Worm (Caenorhabditis elegans) whole organism, young adult: ENCODE results near the gene dsb-3.
A peak's percentile ranks its signal among the peaks of the same experiment; 100 is the strongest.

Experiments
- B0019.2 ChIP-seq: fragments of 200-800 bp; sonication (Bioruptor generic); conservative IDR thresholded peaks from 2 replicates; pipeline ENCODE4 v1.3.6; 2022; ENCODE audit warnings: missing genetic modification reagents, missing genetic modification characterization, missing compliant biosample characterization
- C06A6.2 ChIP-seq: fragments of 200-800 bp; sonication (Bioruptor generic); conservative IDR thresholded peaks from 2 replicates; pipeline ENCODE4 v1.3.6; 2022; ENCODE audit warnings: missing genetic modification characterization, missing compliant biosample characterization
- F23B12.7 ChIP-seq: sonication (generic microtip); optimal IDR thresholded peaks from 2 replicates; lab custom pipeline; 2017; ENCODE audit warnings: missing genetic modification characterization, mild to moderate bottlenecking, missing compliant biosample characterization, antibody characterized with exemption, moderate library complexity; ENCODE audit not compliant: insufficient read depth
- F33H1.4 ChIP-seq: fragments of 200-800 bp; sonication (Bioruptor generic); IDR thresholded peaks from 2 replicates; pipeline ENCODE4 v1.3.6; 2022; ENCODE audit warnings: missing genetic modification reagents, missing genetic modification characterization, missing compliant biosample characterization
- F57C9.4 ChIP-seq: sonication (generic microtip); optimal IDR thresholded peaks from 2 replicates; lab custom pipeline; 2017; ENCODE audit warnings: mild to moderate bottlenecking, missing genetic modification characterization, missing compliant biosample characterization
- K11D2.4 ChIP-seq: fragments of 200-800 bp; sonication (Bioruptor generic); IDR thresholded peaks from 2 replicates; pipeline ENCODE4 v1.3.6; 2022; ENCODE audit warnings: missing genetic modification reagents, missing genetic modification characterization, missing compliant biosample characterization
- T07F8.4 ChIP-seq: sonication (generic microtip); optimal IDR thresholded peaks from 2 replicates; lab custom pipeline; 2016; ENCODE audit warnings: mild to moderate bottlenecking, missing genetic modification characterization, moderate library complexity, missing compliant biosample characterization
- Y79H2A.3 ChIP-seq: fragments of 200-800 bp; sonication (Bioruptor generic); conservative IDR thresholded peaks from 2 replicates; pipeline ENCODE4 v1.3.6; 2022; ENCODE audit warnings: missing genetic modification reagents, missing genetic modification characterization, missing compliant biosample characterization
- ama-1 ChIP-seq, 3 experiments: fragments of 150-350 bp in 1 of 3; sonication (generic microtip) in 2 of 3; optimal IDR thresholded peaks; 2 replicates each; lab custom pipeline; 2014 to 2018; ENCODE audit warnings: missing biosample characterization in 2 of 3, missing genetic modification characterization in 2 of 3, missing genetic modification reagents in 2 of 3
- attf-3 ChIP-seq: fragments of 200-800 bp; sonication (Bioruptor generic); conservative IDR thresholded peaks from 2 replicates; pipeline ENCODE4 v1.3.6; 2022; ENCODE audit warnings: missing genetic modification reagents, missing genetic modification characterization, missing compliant biosample characterization
- attf-5 ChIP-seq: fragments of 200-800 bp; sonication (Bioruptor generic); optimal IDR thresholded peaks from 2 replicates; lab custom pipeline; 2018; ENCODE audit warnings: mild to moderate bottlenecking, missing genetic modification characterization, missing compliant biosample characterization
- ccch-3 ChIP-seq: fragments of 200-800 bp; sonication (Bioruptor generic); optimal IDR thresholded peaks from 2 replicates; lab custom pipeline; 2018; ENCODE audit warnings: mild to moderate bottlenecking, missing genetic modification characterization, missing compliant biosample characterization
- cebp-2 ChIP-seq: fragments of 200-800 bp; sonication (Bioruptor generic); IDR thresholded peaks from 2 replicates; pipeline ENCODE4 v1.3.6; 2022; ENCODE audit warnings: missing genetic modification characterization, missing compliant biosample characterization
- ceh-40 ChIP-seq: fragments of 200-800 bp; sonication (Bioruptor generic); IDR thresholded peaks from 2 replicates; pipeline ENCODE4 v1.3.6; 2022; ENCODE audit warnings: missing genetic modification characterization, missing compliant biosample characterization
- ceh-58 ChIP-seq: fragments of 200-800 bp; sonication (Bioruptor generic); IDR thresholded peaks from 2 replicates; pipeline ENCODE4 v1.3.6; 2022; ENCODE audit warnings: missing genetic modification characterization, missing compliant biosample characterization
- ceh-79 ChIP-seq: sonication (generic microtip); optimal IDR thresholded peaks from 2 replicates; lab custom pipeline; 2017; ENCODE audit warnings: mild to moderate bottlenecking, missing genetic modification characterization, missing compliant biosample characterization
- egl-18 ChIP-seq: fragments of 200-800 bp; sonication (Bioruptor generic); IDR thresholded peaks from 2 replicates; pipeline ENCODE4 v1.3.6; 2022; ENCODE audit warnings: missing genetic modification reagents, missing genetic modification characterization, missing compliant biosample characterization
- egl-44 ChIP-seq: fragments of 200-800 bp; sonication (Bioruptor generic); IDR thresholded peaks from 2 replicates; pipeline ENCODE4 v1.3.6; 2022; ENCODE audit warnings: missing genetic modification reagents, missing genetic modification characterization, missing compliant biosample characterization
- egrh-3 ChIP-seq: fragments of 200-800 bp; sonication (Bioruptor generic); IDR thresholded peaks from 2 replicates; pipeline ENCODE4 v1.3.6; 2022; ENCODE audit warnings: missing genetic modification reagents, missing genetic modification characterization, missing compliant biosample characterization
- lsy-27 ChIP-seq: sonication (generic microtip); optimal IDR thresholded peaks from 2 replicates; lab custom pipeline; 2017; ENCODE audit warnings: missing genetic modification characterization, mild to moderate bottlenecking, missing compliant biosample characterization, antibody characterized with exemption, missing genotype, borderline replicate concordance; ENCODE audit not compliant: insufficient read depth
- madf-10 ChIP-seq: sonication (generic microtip); optimal IDR thresholded peaks from 2 replicates; lab custom pipeline; 2016; ENCODE audit warnings: mild to moderate bottlenecking, missing genetic modification characterization, missing compliant biosample characterization
- madf-8 ChIP-seq: fragments of 200-800 bp; sonication (Bioruptor generic); conservative IDR thresholded peaks from 2 replicates; pipeline ENCODE4 v1.3.6; 2022; ENCODE audit warnings: missing genetic modification reagents, missing genetic modification characterization, missing compliant biosample characterization
- nfya-1 ChIP-seq: sonication (generic microtip); optimal IDR thresholded peaks from 2 replicates; lab custom pipeline; 2017; ENCODE audit warnings: antibody characterized with exemption, missing compliant biosample characterization, missing genetic modification characterization, borderline replicate concordance; ENCODE audit not compliant: insufficient read depth
- nfya-2 ChIP-seq: fragments of 200-800 bp; sonication (Bioruptor generic); IDR thresholded peaks from 2 replicates; pipeline ENCODE4 v1.3.6; 2022; ENCODE audit warnings: missing genetic modification reagents, missing genetic modification characterization, missing compliant biosample characterization
- nhr-120 ChIP-seq: fragments of 200-800 bp; sonication (Bioruptor generic); IDR thresholded peaks from 2 replicates; pipeline ENCODE4 v1.3.6; 2022; ENCODE audit warnings: missing genetic modification characterization, missing compliant biosample characterization
- snpc-1.1 ChIP-seq: sonication (generic microtip); optimal IDR thresholded peaks from 2 replicates; lab custom pipeline; 2017; ENCODE audit warnings: missing genetic modification characterization, mild to moderate bottlenecking, missing compliant biosample characterization, antibody characterized with exemption, moderate library complexity, missing genotype, missing genetic modification reagents; ENCODE audit not compliant: insufficient read depth
- sptf-2 ChIP-seq: fragments of 200-800 bp; sonication (Bioruptor generic); optimal IDR thresholded peaks from 2 replicates; lab custom pipeline; 2018; ENCODE audit warnings: mild to moderate bottlenecking, missing genetic modification characterization, missing compliant biosample characterization
- tbx-9 ChIP-seq: sonication (generic microtip); optimal IDR thresholded peaks from 2 replicates; lab custom pipeline; 2016; ENCODE audit warnings: borderline replicate concordance, missing genetic modification characterization, inconsistent platforms, missing compliant biosample characterization
- xnd-1 ChIP-seq: sonication (generic microtip); optimal IDR thresholded peaks from 2 replicates; lab custom pipeline; 2016; ENCODE audit warnings: missing genotype, missing genetic modification reagents, missing genetic modification characterization, missing compliant biosample characterization
- zfh-2 ChIP-seq: fragments of 200-800 bp; sonication (Bioruptor generic); conservative IDR thresholded peaks from 2 replicates; pipeline ENCODE4 v1.3.6; 2022; ENCODE audit warnings: missing genetic modification reagents, missing genetic modification characterization, missing compliant biosample characterization
- ztf-26 ChIP-seq: sonication (generic microtip); optimal IDR thresholded peaks from 2 replicates; lab custom pipeline; 2017; ENCODE audit warnings: missing genetic modification characterization, missing compliant biosample characterization
- ztf-6 ChIP-seq: fragments of 200-800 bp; sonication (Bioruptor generic); IDR thresholded peaks from 2 replicates; pipeline ENCODE4 v1.3.6; 2022; ENCODE audit warnings: missing genetic modification reagents, missing genetic modification characterization, missing compliant biosample characterization

Gene dsb-3

ce11 chrIV:7764319-7764718 is 4.9 kb upstream of the dsb-3 start (continued):
- TF ChIP-seq K11D2.4 (GFP tag; lab: Robert Waterston, UW) (no peak), madf-8 (GFP tag; lab: Robert Waterston, UW) (peak; percentile 58), sptf-2 (GFP tag; lab: Kevin White, UChicago) (no peak), nfya-2 (no peak), lsy-27 (tag; lab: Kevin White, UChicago) (no peak), T07F8.4 (tag; lab: Kevin White, UChicago) (no peak), attf-5 (no peak)

- no peak for TF ChIP-seq C06A6.2
- TF ChIP-seq egl-44: no peak
- no peak for TF ChIP-seq nfya-1 (tag; lab: Kevin White, UChicago)
Measured at ce11 chrIV:7763748-7764147, 4.3 kb upstream of the dsb-3 start, which contains the start of the genes C46A5.6 and C46A5.1. C46A5.6 (minus strand) TSS chrIV:7763848. C46A5.1 (plus strand) TSS chrIV:7763931.

DNA sequence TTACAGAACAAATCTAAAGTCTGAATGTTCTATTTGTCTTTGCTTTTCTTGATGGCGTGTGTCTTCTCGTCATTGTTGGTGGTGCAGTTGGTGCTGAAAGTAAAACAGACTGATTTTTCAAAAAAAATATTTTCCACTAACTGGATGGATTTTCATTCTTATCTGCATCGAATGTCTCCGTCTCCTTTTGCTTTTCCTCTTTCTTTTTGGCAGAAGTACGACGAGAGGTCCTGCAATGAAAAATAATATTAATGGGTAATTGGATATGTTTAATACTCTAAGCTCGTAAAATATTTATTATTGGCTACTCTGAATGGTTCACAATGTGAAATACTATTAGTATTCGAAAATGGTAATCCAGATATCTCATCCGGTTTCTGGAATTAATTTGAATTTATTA is 690 bp upstream of the dsb-3 start, which contains the start of gene del-7:
Gene del-7 (plus strand): TSS at position 301 of the 400 bp plus-strand sequence.
- TF ChIP-seq B0019.2 (GFP tag; lab: Robert Waterston, UW): no peak
- TF ChIP-seq tbx-9 (tag; lab: Kevin White, UChicago): no peak
- TF ChIP-seq zfh-2 (GFP tag; lab: Robert Waterston, UW): no peak
- no peak for TF ChIP-seq ama-1 (optimal IDR thresholded peaks at IDR 0.05; lab: Kevin White, UChicago)
- TF ChIP-seq ama-1 (GFP tag; optimal IDR thresholded peaks at IDR 0.05; lab: Kevin White, UChicago): no peak
- TF ChIP-seq cebp-2 (GFP tag; lab: Robert Waterston, UW): no peak
- TF ChIP-seq F57C9.4: no peak
- no peak for TF ChIP-seq madf-10 (tag; lab: Kevin White, UChicago)
- no peak for TF ChIP-seq ztf-6 (GFP tag; lab: Robert Waterston, UW)
- no peak for TF ChIP-seq xnd-1 (tag; lab: Kevin White, UChicago)
- no peak for TF ChIP-seq ccch-3 (GFP tag; lab: Kevin White, UChicago)
- no peak for TF ChIP-seq ceh-58
- no peak for TF ChIP-seq Y79H2A.3
- TF ChIP-seq egrh-3 (GFP tag; lab: Robert Waterston, UW): no peak
- no peak for TF ChIP-seq nhr-120

- no peak for TF ChIP-seq F33H1.4 (GFP tag; lab: Robert Waterston, UW)
- TF ChIP-seq ama-1 (optimal IDR thresholded peaks at IDR 0.05; lab: Kevin White, UChicago): no peak
- TF ChIP-seq ama-1 (GFP tag; optimal IDR thresholded peaks at IDR 0.05; lab: Kevin White, UChicago): no peak
- TF ChIP-seq ceh-40: no peak
- no peak for TF ChIP-seq ztf-26
- no peak for TF ChIP-seq K11D2.4 (GFP tag; lab: Robert Waterston, UW)
- TF ChIP-seq attf-3 (GFP tag; lab: Robert Waterston, UW): no peak
- no peak for TF ChIP-seq snpc-1.1 (tag; lab: Kevin White, UChicago)
- TF ChIP-seq F23B12.7 (tag; lab: Kevin White, UChicago): no peak
- TF ChIP-seq egrh-3 (GFP tag; lab: Robert Waterston, UW): no peak
- no peak for TF ChIP-seq egl-18
Measured at ce11 chrIV:7757245-7757644, 2.2 kb downstream of the dsb-3 start, which contains the start of gene C46A5.4. C46A5.4 (minus strand) TSS chrIV:7757345.

DNA sequence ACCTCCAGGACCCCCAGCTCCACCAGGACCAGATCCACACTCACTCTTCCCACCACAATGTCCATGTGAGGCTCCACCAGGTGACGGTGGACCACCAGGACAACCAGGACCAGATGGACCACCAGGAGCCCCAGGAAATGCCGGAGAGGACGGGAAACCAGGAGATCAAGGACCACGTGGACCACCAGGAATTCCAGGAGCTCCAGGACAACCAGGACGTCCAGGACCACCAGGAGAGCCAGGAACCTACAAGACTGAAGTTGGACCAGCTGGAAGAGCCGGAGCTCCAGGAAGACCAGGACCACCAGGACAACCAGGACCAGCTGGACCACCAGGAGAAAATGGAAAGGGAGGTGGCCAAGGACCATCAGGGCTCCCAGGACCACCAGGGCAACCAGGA is 5.3 kb downstream of the dsb-3 start:
- TF ChIP-seq egrh-3 (GFP tag; lab: Robert Waterston, UW) (peak; percentile 75; the same call in 1 of the 2 replicates), ztf-6 (GFP tag; lab: Robert Waterston, UW) (no peak), ceh-79 (tag; lab: Kevin White, UChicago) (no peak)
